Worm (Caenorhabditis elegans) whole organism, L2 larva: ENCODE data around the gene flp-27.

Experiments
- F13H6.1 ChIP-seq: sonication (generic microtip); optimal IDR thresholded peaks from 2 replicates; lab custom pipeline; 2016; ENCODE audit warnings: missing genetic modification characterization, missing compliant biosample characterization
- ceh-16 ChIP-seq: fragments of 150-350 bp; optimal IDR thresholded peaks from 2 replicates; lab custom pipeline; 2014; ENCODE audit warnings: missing biosample characterization, missing genetic modification characterization
- fos-1 ChIP-seq: fragments of 150-350 bp; optimal IDR thresholded peaks from 2 replicates; lab custom pipeline; 2014; ENCODE audit warnings: missing biosample characterization, missing genetic modification characterization
- lin-39 ChIP-seq: fragments of 150-350 bp; optimal IDR thresholded peaks from 2 replicates; lab custom pipeline; 2014; ENCODE audit warnings: missing biosample characterization, missing genetic modification reagents, missing genetic modification characterization
- mdl-1 ChIP-seq, 2 experiments: fragments of 150-350 bp in 1 of 2; sonication (generic microtip) in 1 of 2; optimal IDR thresholded peaks; 2 replicates each; lab custom pipeline; 2017; ENCODE audit warnings: missing biosample characterization in 2 of 2, missing genetic modification characterization in 2 of 2
- nhr-10 ChIP-seq: sonication (generic microtip); optimal IDR thresholded peaks from 2 replicates; lab custom pipeline; 2017; ENCODE audit warnings: missing biosample characterization, missing genetic modification characterization
- skn-1 ChIP-seq: sonication (generic microtip); optimal IDR thresholded peaks from 2 replicates; lab custom pipeline; 2017; ENCODE audit warnings: missing biosample characterization, missing genetic modification characterization
- snpc-4 ChIP-seq: fragments of 150-350 bp; optimal IDR thresholded peaks from 2 replicates; lab custom pipeline; 2014; ENCODE audit warnings: missing biosample characterization, missing genetic modification characterization
- unc-55 ChIP-seq: fragments of 150-350 bp; sonication (generic microtip); optimal IDR thresholded peaks from 3 replicates; lab custom pipeline; 2014; ENCODE audit warnings: missing biosample characterization, missing genetic modification reagents, missing genetic modification characterization
- unc-62 ChIP-seq: fragments of 150-350 bp; optimal IDR thresholded peaks from 2 replicates; lab custom pipeline; 2014; ENCODE audit warnings: missing biosample characterization, missing genetic modification reagents, missing genetic modification characterization
- ztf-11 ChIP-seq: sonication (generic microtip); optimal IDR thresholded peaks from 2 replicates; lab custom pipeline; 2017; ENCODE audit warnings: missing biosample characterization, missing genetic modification characterization

DNA sequence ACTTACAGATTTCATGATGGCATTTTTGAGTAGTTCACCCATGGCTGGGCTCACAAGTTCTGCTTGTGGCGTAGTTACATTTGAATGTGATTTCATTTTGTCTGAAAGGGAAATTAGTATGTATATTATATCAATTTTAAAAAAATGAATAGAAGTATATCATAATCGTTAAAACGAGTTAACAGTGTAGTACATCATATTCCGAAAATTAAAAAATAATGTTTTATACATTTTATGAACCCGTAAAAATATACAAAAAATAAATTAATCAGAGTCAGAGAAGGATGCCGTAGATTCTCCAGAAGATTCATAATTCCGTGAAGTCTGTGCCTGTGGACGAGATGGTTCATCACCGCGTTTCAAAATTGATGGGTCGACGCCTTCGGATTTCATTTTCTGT, 33.9 kb upstream of the flp-27 start, which contains the start of gene F59E12.9:
- TF ChIP-seq ceh-16 (tag; lab: Kevin White, UChicago) (no peak), mdl-1 (tag; optimal IDR thresholded peaks at IDR 0.05; lab: Kevin White, UChicago) (no peak), ztf-11 (tag; lab: Kevin White, UChicago) (no peak), snpc-4 (tag; lab: Kevin White, UChicago) (no peak), F13H6.1 (tag; lab: Kevin White, UChicago) (no peak), unc-55 (no peak), lin-39 (tag; lab: Kevin White, UChicago) (no peak), unc-62 (GFP tag; lab: Kevin White, UChicago) (no peak), fos-1 (tag; lab: Kevin White, UChicago) (no peak), skn-1 (tag; lab: Kevin White, UChicago) (no peak), nhr-10 (no peak)
